Worm (Caenorhabditis elegans): Measurements from ENCODE around the gene dhs-25.

The dhs-25 gene

DNA sequence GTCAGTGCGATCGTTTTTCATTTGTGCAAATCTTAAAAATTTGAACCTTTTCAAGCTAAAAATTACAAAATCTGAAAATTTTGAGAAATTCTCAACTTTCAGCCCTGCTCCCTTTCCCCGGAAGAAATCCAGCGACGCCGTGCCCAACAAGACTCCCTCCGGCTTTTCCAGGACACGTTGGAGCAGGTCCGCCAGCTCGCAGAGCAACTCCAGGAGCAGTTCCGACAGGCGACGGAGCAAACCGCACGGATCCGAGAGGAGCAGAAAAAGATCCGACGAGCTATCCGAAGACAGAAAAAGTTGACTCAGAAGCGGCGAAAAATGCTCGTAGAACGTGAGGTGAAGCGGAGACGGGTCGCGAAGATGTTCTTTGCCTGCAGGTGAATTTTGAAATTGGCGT is 35.1 kb upstream of the dhs-25 start:
- TF ChIP-seq mep-1 (tag; optimal IDR thresholded peaks at IDR 0.05) (no peak), elt-1 (tag; optimal IDR thresholded peaks at IDR 0.05; ENCODE audit: borderline replicate concordance, insufficient read depth) (no peak), drap-1 (GFP tag; optimal IDR thresholded peaks at IDR 0.05) (no peak), mab-5 (tag; optimal IDR thresholded peaks at IDR 0.05) (no peak), ceh-83 (GFP tag; optimal IDR thresholded peaks at IDR 0.05) (no peak), pha-4 (tag; optimal IDR thresholded peaks at IDR 0.05) (no peak), ceh-39 (tag; optimal IDR thresholded peaks at IDR 0.05) (no peak), ham-2 (GFP tag; optimal IDR thresholded peaks at IDR 0.05) (no peak), flh-1 (GFP tag; optimal IDR thresholded peaks at IDR 0.05) (no peak), unc-39 (tag; optimal IDR thresholded peaks at IDR 0.05) (no peak), nhr-28 (tag; optimal IDR thresholded peaks at IDR 0.05) (no peak), ceh-43 (GFP tag; optimal IDR thresholded peaks at IDR 0.05) (no peak)

ce11 chrX:1451816-1452602 is 34.3 kb upstream of the dhs-25 start:
- no peak for TF ChIP-seq nhr-76 (tag; optimal IDR thresholded peaks at IDR 0.05)

- TF ChIP-seq nhr-12 (tag; optimal IDR thresholded peaks at IDR 0.05) (no peak), mep-1 (tag; optimal IDR thresholded peaks at IDR 0.05) (no peak), ceh-83 (GFP tag; optimal IDR thresholded peaks at IDR 0.05) (no peak), lin-32 (GFP tag; optimal IDR thresholded peaks at IDR 0.05) (no peak), nhr-237 (tag; optimal IDR thresholded peaks at IDR 0.05) (no peak), blmp-1 (tag; optimal IDR thresholded peaks at IDR 0.05) (no peak), drap-1 (GFP tag; optimal IDR thresholded peaks at IDR 0.05) (no peak), sem-2 (GFP tag; optimal IDR thresholded peaks at IDR 0.05) (no peak), ham-2 (GFP tag; optimal IDR thresholded peaks at IDR 0.05) (no peak), elt-1 (tag; optimal IDR thresholded peaks at IDR 0.05; ENCODE audit: borderline replicate concordance, insufficient read depth) (no peak), lsy-2 (tag; optimal IDR thresholded peaks at IDR 0.05) (no peak), lin-13 (tag; optimal IDR thresholded peaks at IDR 0.05) (no peak), unc-62 (GFP tag; optimal IDR thresholded peaks at IDR 0.05) (no peak), unc-120 (tag; optimal IDR thresholded peaks at IDR 0.05; ENCODE audit: poor library complexity, severe bottlenecking) (no peak), bed-3 (GFP tag; optimal IDR thresholded peaks at IDR 0.05) (no peak), nhr-2 (tag; optimal IDR thresholded peaks at IDR 0.05) (no peak)
These were observed 32.6 kb upstream of the dhs-25 start, which contains the start of gene cebp-1 for ce11 chrX:1453770-1454169. Gene cebp-1 (minus strand): TSS chrX:1453868.

ce11 chrX:1454385-1454784 is 31.9 kb upstream of the dhs-25 start:
- TF ChIP-seq M03D4.4 (tag; optimal IDR thresholded peaks at IDR 0.05) (peak; percentile 66), ztf-11 (tag; optimal IDR thresholded peaks at IDR 0.05) (peak; percentile 24), mls-2 (tag; optimal IDR thresholded peaks at IDR 0.05) (peak; percentile 40), ces-1 (GFP tag; optimal IDR thresholded peaks at IDR 0.05) (peak; percentile 52), mep-1 (tag; optimal IDR thresholded peaks at IDR 0.05) (peak; percentile 30), bed-3 (GFP tag; optimal IDR thresholded peaks at IDR 0.05) (no peak), nhr-2 (tag; optimal IDR thresholded peaks at IDR 0.05) (no peak), drap-1 (GFP tag; optimal IDR thresholded peaks at IDR 0.05) (peak; percentile 69), unc-62 (GFP tag; optimal IDR thresholded peaks at IDR 0.05) (peak; percentile 79), nhr-28 (tag; optimal IDR thresholded peaks at IDR 0.05) (no peak), nhr-12 (tag; optimal IDR thresholded peaks at IDR 0.05) (no peak), blmp-1 (tag; optimal IDR thresholded peaks at IDR 0.05) (no peak), nhr-237 (tag; optimal IDR thresholded peaks at IDR 0.05) (peak; percentile 84), tbx-8 (GFP tag; optimal IDR thresholded peaks at IDR 0.05) (no peak), flh-1 (GFP tag; optimal IDR thresholded peaks at IDR 0.05) (no peak), cnd-1 (tag; optimal IDR thresholded peaks at IDR 0.05) (no peak), unc-39 (tag; optimal IDR thresholded peaks at IDR 0.05) (no peak), lin-13 (tag; optimal IDR thresholded peaks at IDR 0.05) (no peak), pha-4 (tag; optimal IDR thresholded peaks at IDR 0.05) (peak; percentile 79), unc-120 (tag; optimal IDR thresholded peaks at IDR 0.05; ENCODE audit: poor library complexity, severe bottlenecking) (peak; percentile 31), mab-5 (tag; optimal IDR thresholded peaks at IDR 0.05) (no peak), lsy-2 (tag; optimal IDR thresholded peaks at IDR 0.05) (peak; percentile 56), elt-3 (tag; optimal IDR thresholded peaks at IDR 0.05) (peak; percentile 79), hlh-1 (tag; optimal IDR thresholded peaks at IDR 0.05) (peak; percentile 58), lin-32 (GFP tag; optimal IDR thresholded peaks at IDR 0.05) (no peak), ceh-43 (GFP tag; optimal IDR thresholded peaks at IDR 0.05) (no peak), sptf-1 (tag; optimal IDR thresholded peaks at IDR 0.05) (peak; percentile 51), ham-2 (GFP tag; optimal IDR thresholded peaks at IDR 0.05) (peak; percentile 81), nhr-76 (tag; optimal IDR thresholded peaks at IDR 0.05) (no peak), sem-2 (GFP tag; optimal IDR thresholded peaks at IDR 0.05) (no peak), snpc-4 (tag; optimal IDR thresholded peaks at IDR 0.05) (no peak), zip-8 (tag; optimal IDR thresholded peaks at IDR 0.05) (no peak), ceh-83 (GFP tag; optimal IDR thresholded peaks at IDR 0.05) (no peak), ceh-39 (tag; optimal IDR thresholded peaks at IDR 0.05) (no peak), elt-1 (tag; optimal IDR thresholded peaks at IDR 0.05; ENCODE audit: borderline replicate concordance, insufficient read depth) (no peak)
